Fruit fly (Drosophila melanogaster) whole organism, pupa: ENCODE results near the gene Smg5.

Experiments
- CG10348 ChIP-seq: fragments of 200-800 bp; sonication (Bioruptor generic); IDR thresholded peaks from 2 replicates; pipeline ENCODE4 v1.3.6; 2022; ENCODE audit warnings: missing biosample characterization, missing genetic modification characterization
- CG13204 ChIP-seq: fragments of 200-800 bp; sonication (Bioruptor generic); optimal IDR thresholded peaks from 2 replicates; lab custom pipeline; 2018; ENCODE audit warnings: missing biosample characterization, mild to moderate bottlenecking, missing genetic modification characterization, moderate library complexity
- CG14655 ChIP-seq: fragments of 200-800 bp; sonication (Bioruptor generic); optimal IDR thresholded peaks from 3 replicates; lab custom pipeline; 2017; ENCODE audit warnings: mild to moderate bottlenecking, missing biosample characterization, missing genetic modification reagents, missing genetic modification characterization
- CG15710 ChIP-seq: fragments of 200-800 bp; sonication (Bioruptor generic); optimal IDR thresholded peaks from 2 replicates; lab custom pipeline; 2018; ENCODE audit warnings: missing biosample characterization, mild to moderate bottlenecking, missing genetic modification characterization, moderate library complexity
- CG17806 ChIP-seq: fragments of 200-800 bp; sonication (Bioruptor generic); optimal IDR thresholded peaks from 2 replicates; lab custom pipeline; 2018; ENCODE audit warnings: missing biosample characterization, mild to moderate bottlenecking, missing genetic modification characterization, moderate library complexity
- CG32121 ChIP-seq: fragments of 200-800 bp; sonication (Bioruptor generic); IDR thresholded peaks from 2 replicates; pipeline ENCODE4 v1.3.6; 2022; ENCODE audit warnings: missing biosample characterization, missing genetic modification characterization
- CG34367 ChIP-seq: fragments of 200-800 bp; sonication (Bioruptor generic); optimal IDR thresholded peaks from 2 replicates; lab custom pipeline; 2018; ENCODE audit warnings: missing biosample characterization, mild to moderate bottlenecking, missing genetic modification characterization
- CG4496 ChIP-seq: fragments of 200-800 bp; sonication (Bioruptor generic); IDR thresholded peaks from 3 replicates; pipeline ENCODE4 v1.3.6; 2022; ENCODE audit warnings: missing biosample characterization, missing genetic modification characterization
- CG8159 ChIP-seq: fragments of 200-800 bp; sonication (Bioruptor generic); optimal IDR thresholded peaks from 3 replicates; lab custom pipeline; 2018; ENCODE audit warnings: missing biosample characterization, mild to moderate bottlenecking, missing genetic modification characterization, moderate library complexity
- CG8301 ChIP-seq: fragments of 200-800 bp; sonication (Bioruptor generic); optimal IDR thresholded peaks from 2 replicates; lab custom pipeline; 2018; ENCODE audit warnings: missing biosample characterization, mild to moderate bottlenecking, missing genetic modification characterization
- CG9948 ChIP-seq: fragments of 200-800 bp; sonication (Bioruptor generic); optimal IDR thresholded peaks from 2 replicates; lab custom pipeline; 2018; ENCODE audit warnings: missing biosample characterization, mild to moderate bottlenecking, missing genetic modification characterization, moderate library complexity
- D1 ChIP-seq: fragments of 200-800 bp; sonication (Bioruptor generic); optimal IDR thresholded peaks from 2 replicates; lab custom pipeline; 2018; ENCODE audit warnings: missing biosample characterization, mild to moderate bottlenecking, missing genetic modification characterization, moderate library complexity
- EcR ChIP-seq: fragments of 200-800 bp; sonication (Bioruptor generic); optimal IDR thresholded peaks from 3 replicates; lab custom pipeline; 2019; ENCODE audit warnings: missing biosample characterization, missing genetic modification characterization, mild to moderate bottlenecking, moderate library complexity, missing genetic modification reagents
- Ets98B ChIP-seq: fragments of 200-800 bp; sonication (Bioruptor generic); IDR thresholded peaks from 2 replicates; pipeline ENCODE4 v1.3.6; 2022; ENCODE audit warnings: missing biosample characterization, missing genetic modification characterization
- Pif1A ChIP-seq: fragments of 200-800 bp; sonication (Bioruptor generic); optimal IDR thresholded peaks from 3 replicates; lab custom pipeline; 2016; ENCODE audit warnings: missing biosample characterization, missing genetic modification characterization
- Pif1B ChIP-seq: fragments of 200-800 bp; sonication (Bioruptor generic); optimal IDR thresholded peaks from 3 replicates; lab custom pipeline; 2016; ENCODE audit warnings: missing biosample characterization, missing genetic modification characterization
- Snoo ChIP-seq: fragments of 200-800 bp; sonication (Bioruptor generic); optimal IDR thresholded peaks from 3 replicates; lab custom pipeline; 2017; ENCODE audit warnings: missing biosample characterization, mild to moderate bottlenecking, missing genetic modification characterization, inconsistent platforms
- gl ChIP-seq: fragments of 200-800 bp; sonication (Bioruptor generic); optimal IDR thresholded peaks from 2 replicates; lab custom pipeline; 2018; ENCODE audit warnings: missing biosample characterization, mild to moderate bottlenecking, missing genetic modification characterization
- rn ChIP-seq: fragments of 200-800 bp; sonication (Bioruptor generic); IDR thresholded peaks from 2 replicates; pipeline ENCODE4 v1.3.6; 2022; ENCODE audit warnings: missing biosample characterization, missing genetic modification characterization

Smg5 gene

dm6 chr2L:13877934-13878580, 26.4 kb downstream of the Smg5 start:
- no peak for TF ChIP-seq CG4496 (GFP tag; lab: Robert Waterston, UW)
- no peak for TF ChIP-seq rn (GFP tag; lab: Robert Waterston, UW)
- TF ChIP-seq Pif1A (GFP tag; lab: Kevin White, UChicago) = no peak
- no peak for TF ChIP-seq Ets98B (GFP tag; lab: Robert Waterston, UW)
- TF ChIP-seq CG8301 (tag; lab: Kevin White, UChicago) = no peak

dm6 chr2L:13876698-13877097, 27.8 kb downstream of the Smg5 start:
- TF ChIP-seq CG34367 (tag; lab: Kevin White, UChicago) = no peak
- TF ChIP-seq CG17806 (tag; lab: Kevin White, UChicago) = no peak
- TF ChIP-seq, all 21 proteins: peak for 0

dm6 chr2L:13873147-13873546, 31.3 kb downstream of the Smg5 start:
- TF ChIP-seq rn (GFP tag; lab: Robert Waterston, UW) (no peak), CG17806 (tag; lab: Kevin White, UChicago) (no peak), Snoo (no peak)

- TF ChIP-seq Pif1A (GFP tag; lab: Kevin White, UChicago) = no peak
Measured at dm6 chr2L:13869400-13869799, 35.1 kb downstream of the Smg5 start.

DNA sequence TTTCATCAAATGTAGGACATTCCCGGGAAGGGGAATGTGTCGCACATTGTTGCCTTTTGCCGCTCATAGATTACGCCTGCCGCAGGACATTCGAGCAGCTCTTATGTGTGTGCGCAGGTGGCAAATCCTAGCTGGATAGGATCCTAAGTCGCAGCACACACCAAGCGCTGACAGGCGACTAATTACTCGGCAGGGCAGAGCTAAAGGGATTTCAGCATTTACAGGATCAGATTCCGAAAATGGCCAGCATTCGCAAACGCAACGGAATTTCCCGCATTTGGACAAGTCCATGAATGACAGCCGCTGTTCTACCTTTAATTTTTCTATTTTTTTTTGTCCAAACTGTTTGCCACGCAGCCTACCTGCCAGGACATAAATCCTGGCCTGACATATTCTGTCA, 36.8 kb downstream of the Smg5 start:
- no peak for TF ChIP-seq Pif1A (GFP tag; lab: Kevin White, UChicago)
- TF ChIP-seq CG17806 (tag; lab: Kevin White, UChicago) = no peak
- TF ChIP-seq Ets98B (GFP tag; lab: Robert Waterston, UW) = no peak
- no peak for TF ChIP-seq gl (tag; lab: Kevin White, UChicago)
- no peak for TF ChIP-seq CG13204 (GFP tag; lab: Kevin White, UChicago)
- TF ChIP-seq Pif1B = no peak
- no peak for TF ChIP-seq CG34367 (tag; lab: Kevin White, UChicago)
- no peak for TF ChIP-seq CG9948
- no peak for TF ChIP-seq CG8159 (tag; lab: Kevin White, UChicago)
- no peak for TF ChIP-seq CG8301 (tag; lab: Kevin White, UChicago)

DNA sequence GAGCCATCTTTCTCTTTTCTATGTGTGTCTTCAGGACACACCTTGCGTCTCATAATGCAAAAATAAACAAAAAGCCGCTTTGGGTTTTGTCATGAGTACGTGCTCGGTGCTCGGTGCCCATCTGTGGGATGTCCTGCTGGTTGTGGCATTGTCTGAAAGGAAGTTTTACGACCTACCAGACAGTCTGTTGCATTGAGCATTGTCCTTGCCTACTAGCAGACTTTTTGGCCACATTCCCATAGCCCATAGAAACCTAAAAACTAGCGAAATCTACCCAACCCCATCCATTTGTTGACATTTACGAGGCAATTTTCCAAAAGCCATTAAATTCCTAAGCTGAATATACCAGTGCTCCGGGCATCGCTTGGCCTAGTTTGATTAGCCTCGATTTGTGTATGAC, 53.4 kb downstream of the Smg5 start:
- TF ChIP-seq CG32121 (GFP tag; lab: Robert Waterston, UW) (no peak), CG10348 (GFP tag; lab: Robert Waterston, UW) (no peak), CG8159 (tag; lab: Kevin White, UChicago) (no peak), gl (tag; lab: Kevin White, UChicago) (no peak), D1 (tag; lab: Kevin White, UChicago) (no peak), CG34367 (tag; lab: Kevin White, UChicago) (no peak), Snoo (no peak), CG13204 (GFP tag; lab: Kevin White, UChicago) (no peak), CG14655 (GFP tag; lab: Kevin White, UChicago) (no peak), EcR (GFP tag; lab: Kevin White, UChicago) (no peak)

- no peak for TF ChIP-seq CG32121 (GFP tag; lab: Robert Waterston, UW)
- no peak for TF ChIP-seq CG15710 (tag; lab: Kevin White, UChicago)
Measured at dm6 chr2L:13849125-13849524, 55.3 kb downstream of the Smg5 start, which contains the start of gene CG7968. TSS of gene CG7968 (plus strand) at chr2L:13849400.
